Worm (Caenorhabditis elegans) whole organism, late embryonic: Measurements from ENCODE around the gene cest-12.

ENCODE experiments used
- F13H6.1 ChIP-seq: sonication (generic microtip); optimal IDR thresholded peaks from 2 replicates; lab custom pipeline; 2016; ENCODE audit warnings: missing genetic modification characterization, missing compliant biosample characterization
- ceh-22 ChIP-seq: sonication (generic microtip); optimal IDR thresholded peaks from 2 replicates; lab custom pipeline; 2017; ENCODE audit warnings: missing biosample characterization, missing genetic modification characterization
- ceh-45 ChIP-seq: fragments of 200-800 bp; sonication (Bioruptor generic); IDR thresholded peaks from 2 replicates; pipeline ENCODE4 v1.3.6; 2022; ENCODE audit warnings: missing genetic modification reagents, missing genetic modification characterization, missing compliant biosample characterization
- ceh-9 ChIP-seq: sonication (generic microtip); optimal IDR thresholded peaks from 2 replicates; lab custom pipeline; 2016; ENCODE audit warnings: mild to moderate bottlenecking, missing genetic modification characterization, inconsistent platforms, missing compliant biosample characterization
- fkh-10 ChIP-seq: fragments of 150-350 bp; optimal IDR thresholded peaks from 2 replicates; lab custom pipeline; 2014; ENCODE audit warnings: missing biosample characterization, missing genetic modification reagents, missing genetic modification characterization
- nhr-11 ChIP-seq: fragments of 150-350 bp; optimal IDR thresholded peaks from 2 replicates; lab custom pipeline; 2014; ENCODE audit warnings: missing biosample characterization, missing genetic modification characterization
- pha-4 ChIP-seq: fragments of 150-350 bp; optimal IDR thresholded peaks from 2 replicates; lab custom pipeline; 2018; ENCODE audit warnings: missing biosample characterization, missing genetic modification reagents, missing genetic modification characterization
- ref-2 ChIP-seq: sonication (generic microtip); optimal IDR thresholded peaks from 2 replicates; lab custom pipeline; 2016; ENCODE audit warnings: missing genetic modification characterization, missing compliant biosample characterization

- TF ChIP-seq F13H6.1 (tag; lab: Kevin White, UChicago) (no peak), ceh-9 (tag; lab: Kevin White, UChicago) (no peak), ceh-45 (GFP tag; lab: Robert Waterston, UW) (no peak), pha-4 (tag; lab: Kevin White, UChicago) (no peak), fkh-10 (GFP tag; lab: Kevin White, UChicago) (no peak), ref-2 (tag; lab: Kevin White, UChicago) (no peak), ceh-22 (tag; lab: Kevin White, UChicago) (no peak), nhr-11 (tag; lab: Kevin White, UChicago) (no peak)
Observed at ce11 chrIII:12084749-12085307, 22.5 kb downstream of the cest-12 start.
